Worm (Caenorhabditis elegans): ENCODE measurements around the gene sra-10.

The sra-10 gene

ce11 chrII:10932305-10932704 is 37.4 kb upstream of the sra-10 start:
- no peak for TF ChIP-seq hlh-13 (GFP tag; optimal IDR thresholded peaks at IDR 0.05)
- TF ChIP-seq nhr-11 (tag; optimal IDR thresholded peaks at IDR 0.05): no peak
- no peak for TF ChIP-seq pqm-1 (tag; optimal IDR thresholded peaks at IDR 0.05)
- no peak for TF ChIP-seq sox-4 (tag; optimal IDR thresholded peaks at IDR 0.05)

ce11 chrII:10930678-10931650 is 36.1 kb upstream of the sra-10 start:
- TF ChIP-seq syd-9 (tag; optimal IDR thresholded peaks at IDR 0.05) (no peak), ceh-24 (tag; optimal IDR thresholded peaks at IDR 0.05) (no peak), fkh-10 (GFP tag; optimal IDR thresholded peaks at IDR 0.05) (no peak), ceh-48 (tag; optimal IDR thresholded peaks at IDR 0.05) (no peak), hlh-6 (tag; optimal IDR thresholded peaks at IDR 0.05) (no peak), ceh-18 (tag; optimal IDR thresholded peaks at IDR 0.05) (no peak), pha-4 (tag; optimal IDR thresholded peaks at IDR 0.05) (no peak), mec-3 (tag; optimal IDR thresholded peaks at IDR 0.05; ENCODE audit: borderline replicate concordance) (no peak), F13H6.1 (tag; optimal IDR thresholded peaks at IDR 0.05) (no peak), T23F11.4 (GFP tag; optimal IDR thresholded peaks at IDR 0.05) (no peak), lin-11 (tag; optimal IDR thresholded peaks at IDR 0.05) (no peak), ceh-22 (tag; optimal IDR thresholded peaks at IDR 0.05) (no peak), gmeb-2 (tag; optimal IDR thresholded peaks at IDR 0.05) (no peak), dve-1 (tag; optimal IDR thresholded peaks at IDR 0.05) (no peak), hlh-15 (tag; optimal IDR thresholded peaks at IDR 0.05) (no peak)

ce11 chrII:10925804-10926570 is 31.1 kb upstream of the sra-10 start, which contains the start of gene metr-1:
TSS of gene metr-1 (plus strand) at chrII:10926561.
- no peak for TF ChIP-seq K09A11.1 (tag; optimal IDR thresholded peaks at IDR 0.05; ENCODE audit: insufficient read depth)
- peak; percentile 18 for TF ChIP-seq ceh-31 (tag; optimal IDR thresholded peaks at IDR 0.05)
- no peak for TF ChIP-seq ceh-24 (tag; optimal IDR thresholded peaks at IDR 0.05)
- peak; percentile 33 for TF ChIP-seq elt-2 (tag; optimal IDR thresholded peaks at IDR 0.05)
- no peak for TF ChIP-seq nhr-232 (tag; optimal IDR thresholded peaks at IDR 0.05)

ce11 chrII:10924669-10925068 is 29.8 kb upstream of the sra-10 start:
- TF ChIP-seq ztf-16 (tag; optimal IDR thresholded peaks at IDR 0.05): no peak
- no peak for TF ChIP-seq pros-1 (tag; optimal IDR thresholded peaks at IDR 0.05)
- no peak for TF ChIP-seq sdc-2 (tag; optimal IDR thresholded peaks at IDR 0.05)
- no peak for TF ChIP-seq C38D4.7 (GFP tag; optimal IDR thresholded peaks at IDR 0.05)
- TF ChIP-seq elt-2 (tag; optimal IDR thresholded peaks at IDR 0.05): peak; percentile 84

- TF ChIP-seq ceh-2 (tag; optimal IDR thresholded peaks at IDR 0.05): no peak
- no peak for TF ChIP-seq ceh-22 (tag; optimal IDR thresholded peaks at IDR 0.05)
- no peak for TF ChIP-seq T23F11.4 (GFP tag; optimal IDR thresholded peaks at IDR 0.05)
- no peak for TF ChIP-seq mec-3 (tag; optimal IDR thresholded peaks at IDR 0.05; ENCODE audit: borderline replicate concordance)
- TF ChIP-seq nhr-11 (tag; optimal IDR thresholded peaks at IDR 0.05): no peak
- TF ChIP-seq pat-9 (tag; optimal IDR thresholded peaks at IDR 0.05): no peak
- TF ChIP-seq eyg-1 (tag; optimal IDR thresholded peaks at IDR 0.05): no peak
- no peak for TF ChIP-seq sdc-2 (tag; optimal IDR thresholded peaks at IDR 0.05)
- no peak for TF ChIP-seq lin-11 (tag; optimal IDR thresholded peaks at IDR 0.05)
- TF ChIP-seq K09A11.1 (tag; optimal IDR thresholded peaks at IDR 0.05; ENCODE audit: insufficient read depth): no peak
- TF ChIP-seq lim-6 (tag; optimal IDR thresholded peaks at IDR 0.05): no peak
- no peak for TF ChIP-seq hlh-13 (GFP tag; optimal IDR thresholded peaks at IDR 0.05)
- TF ChIP-seq unc-42 (tag; optimal IDR thresholded peaks at IDR 0.05): no peak
- TF ChIP-seq ztf-16 (tag; optimal IDR thresholded peaks at IDR 0.05): no peak
- TF ChIP-seq syd-9 (tag; optimal IDR thresholded peaks at IDR 0.05): no peak
- no peak for TF ChIP-seq nhr-232 (tag; optimal IDR thresholded peaks at IDR 0.05)
Observed at ce11 chrII:10923948-10924347, 29.1 kb upstream of the sra-10 start, which contains the start of gene Y19D2B.2. TSS of gene Y19D2B.2 (plus strand) at chrII:10924248.
